Fruit fly (Drosophila melanogaster): Measurements from ENCODE around the gene Tsp97E.
A peak's percentile ranks its signal among the peaks of the same experiment; 100 is the strongest.

Gene Tsp97E

DNA sequence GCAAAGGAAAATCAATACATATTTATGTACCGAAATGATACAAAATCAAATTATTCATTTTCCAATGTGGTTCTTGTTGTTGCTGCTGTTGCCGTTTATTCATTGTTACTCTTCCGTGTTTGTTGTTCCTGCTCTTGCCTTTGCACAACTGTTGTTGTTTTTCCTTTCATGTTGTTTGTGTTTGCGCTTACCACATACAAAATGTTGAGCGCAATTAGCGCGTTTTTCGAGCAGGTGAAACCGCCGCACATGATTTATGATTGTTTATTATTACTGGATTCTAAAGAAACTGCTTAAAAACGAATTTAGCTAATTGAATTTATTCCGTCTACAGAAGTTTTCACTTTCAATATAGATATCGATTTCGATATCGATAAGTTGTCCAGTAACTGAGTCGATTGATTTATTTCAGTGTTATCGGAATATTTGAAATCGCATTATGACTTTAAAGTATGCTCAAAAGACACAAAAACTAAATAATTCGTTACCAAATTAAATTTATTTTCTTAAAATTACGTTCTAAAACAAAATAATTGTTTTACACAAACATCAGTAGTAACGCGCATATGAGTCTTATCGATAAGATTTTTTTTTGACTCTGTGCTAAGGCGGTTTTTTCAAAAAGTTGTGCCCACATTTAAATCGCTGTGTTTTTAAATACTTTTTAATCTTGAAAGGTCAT lies at the start of gene Tsp97E:
Gene Tsp97E (minus strand): TSS at position 366 of the 682 bp plus-strand sequence.
- TF ChIP-seq Sp1 (GFP tag; optimal IDR thresholded peaks at IDR 0.05) (peak; percentile 5), OdsH (GFP tag; optimal IDR thresholded peaks at IDR 0.05) (no peak), Vsx2 (GFP tag; optimal IDR thresholded peaks at IDR 0.05; ENCODE audit: partially characterized antibody) (no peak), usp (GFP tag; optimal IDR thresholded peaks at IDR 0.05) (no peak), Hnf4 (GFP tag; optimal IDR thresholded peaks at IDR 0.05) (peak; percentile 3), fru (GFP tag; optimal IDR thresholded peaks at IDR 0.05) (peak; percentile 54), brk (GFP tag; optimal IDR thresholded peaks at IDR 0.05) (peak; percentile 25)

DNA sequence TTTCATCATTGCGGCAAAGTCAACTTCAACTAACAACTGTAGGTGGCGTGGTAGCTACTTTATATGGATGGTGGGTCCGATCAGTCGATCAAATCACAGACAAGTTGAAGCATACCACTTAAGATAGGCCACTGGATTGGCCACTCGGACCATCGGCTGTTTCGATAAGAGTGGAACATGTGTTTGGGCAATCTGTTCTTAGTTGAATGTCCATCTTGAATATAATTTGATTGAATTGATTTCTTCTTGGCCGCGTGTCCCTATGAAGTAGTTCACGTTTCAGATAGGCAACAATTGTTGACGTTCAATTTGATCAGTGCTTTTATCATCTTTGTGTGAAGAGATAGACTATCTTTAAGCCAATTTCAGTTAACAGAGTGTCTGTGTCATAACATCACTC lies 42.4 kb upstream of the Tsp97E start, which contains the start of gene CG6295:
Gene CG6295 (minus strand): TSS at position 34 of the 400 bp plus-strand sequence.
- TF ChIP-seq sv (GFP tag; optimal IDR thresholded peaks at IDR 0.05) = no peak
- no peak for TF ChIP-seq fru (GFP tag; optimal IDR thresholded peaks at IDR 0.05)
- no peak for TF ChIP-seq OdsH (GFP tag; optimal IDR thresholded peaks at IDR 0.05)
- no peak for TF ChIP-seq Myc (optimal IDR thresholded peaks at IDR 0.05)
- no peak for TF ChIP-seq GATAd (GFP tag; optimal IDR thresholded peaks at IDR 0.05)

DNA sequence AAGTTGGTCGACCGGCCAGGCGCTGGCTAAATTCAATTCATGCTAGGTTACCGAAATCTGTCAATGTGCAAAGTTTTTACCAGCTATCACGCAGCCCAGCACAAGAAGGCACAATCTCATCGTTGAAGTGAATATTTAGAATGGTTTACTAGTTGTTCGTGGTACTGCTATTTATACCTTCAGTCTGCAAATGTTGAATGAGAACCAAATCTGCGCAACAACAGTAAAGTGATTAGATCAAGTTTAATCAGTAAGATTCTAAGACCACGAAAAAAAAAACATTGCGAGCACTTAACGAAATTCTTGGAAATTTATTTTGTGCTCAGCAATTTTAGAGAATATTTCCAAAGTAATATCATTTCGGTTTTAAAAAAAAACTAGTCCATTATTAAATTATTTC lies 40.7 kb upstream of the Tsp97E start, which contains the start of gene CG6296:
Gene CG6296 (minus strand): TSS at position 132 of the 400 bp plus-strand sequence.
- TF ChIP-seq woc (GFP tag; optimal IDR thresholded peaks at IDR 0.05) = no peak
- no peak for TF ChIP-seq HLH106 (tag; optimal IDR thresholded peaks at IDR 0.05)
- TF ChIP-seq pan (optimal IDR thresholded peaks at IDR 0.05) = no peak
- TF ChIP-seq tai (GFP tag; optimal IDR thresholded peaks at IDR 0.05) = no peak
- no peak for TF ChIP-seq fru (GFP tag; optimal IDR thresholded peaks at IDR 0.05)

DNA sequence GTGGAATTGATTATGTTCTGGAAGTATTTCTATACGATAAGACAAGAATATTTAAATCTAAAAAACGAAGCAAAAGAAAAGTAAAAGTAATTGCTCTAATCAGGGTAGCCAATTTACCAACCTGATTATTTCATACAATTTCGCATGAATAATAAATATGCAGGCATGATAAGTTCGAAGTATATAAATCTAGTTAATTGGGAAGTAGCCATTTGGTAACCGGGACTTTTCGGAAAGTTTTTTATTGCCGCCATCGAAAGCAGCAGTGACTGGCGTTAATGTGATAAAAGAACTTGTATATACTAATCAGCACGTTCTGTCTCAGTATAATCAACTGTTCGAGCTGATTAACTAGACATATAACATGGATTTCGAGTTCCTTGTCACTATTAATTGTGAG lies 38.2 kb upstream of the Tsp97E start:
- TF ChIP-seq Hr83 (GFP tag; optimal IDR thresholded peaks at IDR 0.05; ENCODE audit: poor library complexity, severe bottlenecking) = no peak
- TF ChIP-seq h (GFP tag; optimal IDR thresholded peaks at IDR 0.05) = no peak
- TF ChIP-seq woc (GFP tag; optimal IDR thresholded peaks at IDR 0.05) = no peak
- TF ChIP-seq ey (GFP tag; optimal IDR thresholded peaks at IDR 0.05) = no peak

DNA sequence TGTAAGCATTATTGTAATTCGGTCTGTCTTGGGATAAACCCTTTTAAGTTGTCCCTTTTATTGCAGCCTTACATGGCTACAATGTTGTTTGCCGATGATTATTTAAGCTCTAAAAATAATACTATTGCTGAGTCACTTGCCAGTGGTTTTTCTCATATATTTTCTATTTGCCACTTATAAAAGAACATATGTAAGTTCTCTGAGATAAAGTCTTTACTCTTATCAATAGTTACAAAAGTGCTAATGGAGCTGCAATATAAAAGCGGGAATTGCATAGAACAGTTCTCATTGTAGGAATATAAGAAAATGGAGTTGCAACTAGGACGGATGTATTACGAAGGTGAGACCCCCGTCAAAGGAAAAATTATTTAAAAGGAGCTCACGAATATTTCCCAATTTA lies 34.8 kb upstream of the Tsp97E start, which contains the start of gene CG31077:
Gene CG31077 (plus strand): TSS at position 301 of the 400 bp plus-strand sequence.
- no peak for TF ChIP-seq sv (GFP tag; optimal IDR thresholded peaks at IDR 0.05)
- TF ChIP-seq HLH106 (tag; optimal IDR thresholded peaks at IDR 0.05) = no peak
- no peak for TF ChIP-seq sage (GFP tag; optimal IDR thresholded peaks at IDR 0.05)
- TF ChIP-seq foxo (GFP tag; optimal IDR thresholded peaks at IDR 0.05) = no peak

DNA sequence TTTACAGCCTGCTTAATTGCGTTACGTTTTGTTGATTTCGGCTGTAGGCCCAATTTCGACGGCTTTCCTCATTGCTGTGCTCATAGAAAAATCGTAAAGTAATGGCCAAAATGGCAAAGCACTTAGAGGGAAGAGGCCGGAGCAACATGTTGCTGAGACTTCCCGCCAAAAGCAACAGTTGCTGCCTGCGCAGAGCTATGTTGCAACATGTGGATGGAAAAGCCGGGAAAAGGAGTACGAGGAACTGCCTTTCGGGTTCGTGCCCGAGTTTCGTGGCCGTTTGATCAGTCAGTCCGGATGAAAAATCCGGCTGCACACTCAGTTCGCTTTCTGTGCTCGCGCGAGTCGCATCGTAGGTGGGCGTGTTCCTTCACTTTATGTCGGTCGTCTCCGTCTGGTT lies 32.0 kb upstream of the Tsp97E start, which contains the start of gene RYa-R:
Gene RYa-R (plus strand): TSS at position 339 of the 400 bp plus-strand sequence.
- TF ChIP-seq HLH106 (tag; optimal IDR thresholded peaks at IDR 0.05) (no peak), Dif (GFP tag; optimal IDR thresholded peaks at IDR 0.05; ENCODE audit: partially characterized antibody) (no peak), pan (optimal IDR thresholded peaks at IDR 0.05) (no peak), Sp1 (GFP tag; optimal IDR thresholded peaks at IDR 0.05) (no peak), Hr78 (GFP tag; optimal IDR thresholded peaks at IDR 0.05) (no peak), GATAd (GFP tag; optimal IDR thresholded peaks at IDR 0.05) (no peak), CG32264 (GFP tag; optimal IDR thresholded peaks at IDR 0.05) (no peak)

DNA sequence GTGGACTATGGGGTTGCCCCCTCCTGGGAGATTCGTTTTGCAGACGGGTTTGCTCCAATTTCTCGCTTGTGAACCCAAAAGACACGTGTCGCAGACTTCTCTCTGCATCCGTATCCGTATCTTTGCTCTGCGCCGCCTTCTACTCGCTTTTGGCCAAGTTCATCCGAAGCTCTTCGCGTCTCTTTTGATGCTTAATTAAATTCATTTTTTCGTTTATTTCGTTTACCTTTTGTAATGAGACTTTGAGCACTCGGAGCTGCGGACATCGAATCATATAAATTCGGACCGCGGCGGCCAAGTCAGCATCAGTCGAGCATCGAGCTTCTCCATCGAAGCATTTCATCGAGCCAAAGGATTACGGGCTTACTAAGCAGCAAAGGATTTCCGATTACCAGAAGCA lies 29.9 kb upstream of the Tsp97E start, which contains the start of gene TwdlC:
Gene TwdlC (plus strand): TSS at position 301 of the 400 bp plus-strand sequence.
- TF ChIP-seq CG9705 (GFP tag; optimal IDR thresholded peaks at IDR 0.05) = no peak
- TF ChIP-seq jim (GFP tag; optimal IDR thresholded peaks at IDR 0.05) = no peak
- no peak for TF ChIP-seq HLH106 (tag; optimal IDR thresholded peaks at IDR 0.05)
- TF ChIP-seq br (GFP tag; optimal IDR thresholded peaks at IDR 0.05) = no peak
- TF ChIP-seq Sp1 (GFP tag; optimal IDR thresholded peaks at IDR 0.05) = no peak
- no peak for TF ChIP-seq psq (GFP tag; optimal IDR thresholded peaks at IDR 0.05)
- no peak for TF ChIP-seq OdsH (GFP tag; optimal IDR thresholded peaks at IDR 0.05)
- no peak for TF ChIP-seq Hr83 (GFP tag; optimal IDR thresholded peaks at IDR 0.05; ENCODE audit: poor library complexity, severe bottlenecking)
- no peak for TF ChIP-seq usp (GFP tag; optimal IDR thresholded peaks at IDR 0.05)
- TF ChIP-seq dsf (GFP tag; optimal IDR thresholded peaks at IDR 0.05; ENCODE audit: borderline replicate concordance) = no peak
- TF ChIP-seq ey (GFP tag; optimal IDR thresholded peaks at IDR 0.05) = no peak
- TF ChIP-seq Rel (GFP tag; optimal IDR thresholded peaks at IDR 0.05) = no peak
- TF ChIP-seq Rel (tag; optimal IDR thresholded peaks at IDR 0.05) = no peak
- TF ChIP-seq lola (GFP tag; optimal IDR thresholded peaks at IDR 0.05) = no peak
- no peak for TF ChIP-seq Vsx2 (GFP tag; optimal IDR thresholded peaks at IDR 0.05; ENCODE audit: partially characterized antibody)
- no peak for TF ChIP-seq Hr78 (GFP tag; optimal IDR thresholded peaks at IDR 0.05)
- TF ChIP-seq rgr (GFP tag; optimal IDR thresholded peaks at IDR 0.05) = no peak
- no peak for TF ChIP-seq Jra (GFP tag; optimal IDR thresholded peaks at IDR 0.05)
- TF ChIP-seq tai (GFP tag; optimal IDR thresholded peaks at IDR 0.05) = no peak
- TF ChIP-seq Abd-B (GFP tag; optimal IDR thresholded peaks at IDR 0.05) = no peak
- TF ChIP-seq Dfd (GFP tag; optimal IDR thresholded peaks at IDR 0.05) = no peak
